Fruit fly (Drosophila melanogaster): ENCODE measurements around the gene Bin1.

- TF ChIP-seq Pif1B (GFP tag; optimal IDR thresholded peaks at IDR 0.05) = no peak
- TF ChIP-seq rn (GFP tag; IDR thresholded peaks at IDR 0.05) = no peak
- no peak for TF ChIP-seq CG9948 (tag; optimal IDR thresholded peaks at IDR 0.05)
- TF ChIP-seq gl (tag; optimal IDR thresholded peaks at IDR 0.05) = no peak
- TF ChIP-seq CG32121 (GFP tag; IDR thresholded peaks at IDR 0.05) = no peak
- TF ChIP-seq CG17806 (tag; optimal IDR thresholded peaks at IDR 0.05) = no peak
- no peak for TF ChIP-seq CG12605 (GFP tag; IDR thresholded peaks at IDR 0.05)
- TF ChIP-seq D1 (tag; optimal IDR thresholded peaks at IDR 0.05) = no peak
- TF ChIP-seq CG13204 (GFP tag; optimal IDR thresholded peaks at IDR 0.05) = no peak
- TF ChIP-seq Pif1A (GFP tag; optimal IDR thresholded peaks at IDR 0.05) = no peak
- TF ChIP-seq CG8301 (tag; optimal IDR thresholded peaks at IDR 0.05) = no peak
- no peak for TF ChIP-seq EcR (GFP tag; optimal IDR thresholded peaks at IDR 0.05)
Observed at dm6 chr3R:16156032-16156431, 33.3 kb downstream of the Bin1 start.
